Worm (Caenorhabditis elegans): ENCODE measurements around the gene taf-6.2.

DNA sequence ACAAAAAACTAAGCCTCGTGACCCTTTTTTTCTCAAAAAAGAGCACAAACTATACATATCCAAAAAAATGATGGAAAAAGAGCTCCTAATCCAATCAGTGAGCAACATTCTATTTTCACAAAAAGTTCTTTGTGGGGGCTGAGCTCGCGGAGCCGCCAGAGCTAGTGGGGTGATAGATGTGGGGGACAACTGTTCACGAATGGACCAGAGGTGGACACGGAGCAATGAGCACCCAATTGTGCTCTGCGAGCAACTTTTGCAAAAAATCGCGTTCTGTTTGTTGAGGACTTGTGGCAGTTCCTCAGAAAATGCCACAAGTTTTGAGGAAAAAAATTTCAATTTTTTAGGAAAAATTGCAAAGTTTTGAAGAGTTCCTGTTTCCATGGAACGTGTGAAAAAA lies 39.7 kb downstream of the taf-6.2 start:
- TF ChIP-seq unc-62 (GFP tag; optimal IDR thresholded peaks at IDR 0.05) (no peak), elt-1 (tag; optimal IDR thresholded peaks at IDR 0.05; ENCODE audit: borderline replicate concordance, insufficient read depth) (no peak), unc-120 (tag; optimal IDR thresholded peaks at IDR 0.05; ENCODE audit: poor library complexity, severe bottlenecking) (no peak), snpc-4 (tag; optimal IDR thresholded peaks at IDR 0.05) (no peak), sptf-1 (tag; optimal IDR thresholded peaks at IDR 0.05) (no peak)
